Worm (Caenorhabditis elegans): ENCODE data around the gene msi-1.

DNA sequence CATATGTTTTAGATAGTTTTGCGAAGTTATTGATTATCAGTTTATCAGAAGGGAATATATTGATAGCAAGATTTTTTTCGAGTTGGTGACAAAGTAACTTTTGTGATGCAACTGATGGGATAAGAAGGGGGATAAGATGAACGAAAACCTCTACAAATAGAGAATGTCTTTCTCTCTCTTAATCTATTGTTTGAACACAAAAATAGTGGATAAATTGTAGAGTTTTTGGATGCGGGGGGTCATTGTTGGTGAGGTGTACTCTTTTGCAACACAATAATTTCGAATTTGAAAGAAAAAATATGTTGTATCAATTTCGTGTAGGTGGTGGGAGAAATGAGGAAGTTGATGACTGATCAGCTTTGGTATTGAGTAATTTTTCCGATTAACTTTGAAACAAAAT, 50.1 kb downstream of the msi-1 start, which contains the start of gene ZK1058.9:
- TF ChIP-seq snpc-4 (tag; optimal IDR thresholded peaks at IDR 0.05) (no peak), ceh-9 (tag; optimal IDR thresholded peaks at IDR 0.05) (no peak), ztf-11 (tag; optimal IDR thresholded peaks at IDR 0.05) (no peak), pha-4 (tag; optimal IDR thresholded peaks at IDR 0.05) (no peak), ama-1 (optimal IDR thresholded peaks at IDR 0.05) (no peak)

All from whole organism, L3 larva.